Fruit fly (Drosophila melanogaster): ENCODE data around the gene CG2157.

Gene CG2157

dm6 chrX:10869045-10869444 is at the start of gene CG2157:
TSS of gene CG2157 (plus strand) at chrX:10869284.
- TF ChIP-seq EcR (GFP tag; optimal IDR thresholded peaks at IDR 0.05) = no peak
- no peak for TF ChIP-seq usp (GFP tag; optimal IDR thresholded peaks at IDR 0.05)
- no peak for TF ChIP-seq psq (optimal IDR thresholded peaks at IDR 0.05)
- TF ChIP-seq CG8478 (optimal IDR thresholded peaks at IDR 0.05) = no peak
- no peak for TF ChIP-seq pan (optimal IDR thresholded peaks at IDR 0.05)
- no peak for TF ChIP-seq Dll (optimal IDR thresholded peaks at IDR 0.05)

- TF ChIP-seq EcR (GFP tag; optimal IDR thresholded peaks at IDR 0.05) = no peak
- TF ChIP-seq pan (optimal IDR thresholded peaks at IDR 0.05) = no peak
- TF ChIP-seq usp (GFP tag; optimal IDR thresholded peaks at IDR 0.05) = no peak
- TF ChIP-seq Dll (optimal IDR thresholded peaks at IDR 0.05) = no peak
- TF ChIP-seq CG8478 (optimal IDR thresholded peaks at IDR 0.05) = no peak
- no peak for TF ChIP-seq psq (optimal IDR thresholded peaks at IDR 0.05)
These were observed 48.3 kb upstream of the CG2157 start for dm6 chrX:10820741-10821140.

dm6 chrX:10822096-10822495 is 47.0 kb upstream of the CG2157 start:
- TF ChIP-seq CG8478 (optimal IDR thresholded peaks at IDR 0.05) (no peak), Dll (optimal IDR thresholded peaks at IDR 0.05) (no peak), EcR (GFP tag; optimal IDR thresholded peaks at IDR 0.05) (no peak), usp (GFP tag; optimal IDR thresholded peaks at IDR 0.05) (no peak), psq (optimal IDR thresholded peaks at IDR 0.05) (no peak), pan (optimal IDR thresholded peaks at IDR 0.05) (no peak)

dm6 chrX:10822678-10823440 is 46.2 kb upstream of the CG2157 start:
- no peak for TF ChIP-seq EcR (GFP tag; optimal IDR thresholded peaks at IDR 0.05)
- no peak for TF ChIP-seq Dll (optimal IDR thresholded peaks at IDR 0.05)
- TF ChIP-seq CG8478 (optimal IDR thresholded peaks at IDR 0.05) = no peak
- no peak for TF ChIP-seq usp (GFP tag; optimal IDR thresholded peaks at IDR 0.05)
- TF ChIP-seq psq (optimal IDR thresholded peaks at IDR 0.05) = no peak
- no peak for TF ChIP-seq pan (optimal IDR thresholded peaks at IDR 0.05)

- TF ChIP-seq psq (optimal IDR thresholded peaks at IDR 0.05) = no peak
- no peak for TF ChIP-seq CG8478 (optimal IDR thresholded peaks at IDR 0.05)
- no peak for TF ChIP-seq usp (GFP tag; optimal IDR thresholded peaks at IDR 0.05)
- no peak for TF ChIP-seq EcR (GFP tag; optimal IDR thresholded peaks at IDR 0.05)
- no peak for TF ChIP-seq pan (optimal IDR thresholded peaks at IDR 0.05)
- no peak for TF ChIP-seq Dll (optimal IDR thresholded peaks at IDR 0.05)
These were observed 45.7 kb upstream of the CG2157 start for dm6 chrX:10823441-10823818.

dm6 chrX:10824227-10824702 is 44.8 kb upstream of the CG2157 start, which contains the start of gene Imp:
TSS of gene Imp (minus strand) at chrX:10824277.
- no peak for TF ChIP-seq CG8478 (optimal IDR thresholded peaks at IDR 0.05)
- TF ChIP-seq usp (GFP tag; optimal IDR thresholded peaks at IDR 0.05) = no peak
- TF ChIP-seq pan (optimal IDR thresholded peaks at IDR 0.05) = no peak
- TF ChIP-seq EcR (GFP tag; optimal IDR thresholded peaks at IDR 0.05) = no peak
- no peak for TF ChIP-seq Dll (optimal IDR thresholded peaks at IDR 0.05)
- TF ChIP-seq psq (optimal IDR thresholded peaks at IDR 0.05) = no peak

- TF ChIP-seq EcR (GFP tag; optimal IDR thresholded peaks at IDR 0.05) (no peak), CG8478 (optimal IDR thresholded peaks at IDR 0.05) (no peak)
These were observed 43.5 kb upstream of the CG2157 start for dm6 chrX:10825349-10826129.

dm6 chrX:10827301-10827700 is 41.8 kb upstream of the CG2157 start:
- no peak for TF ChIP-seq CG8478 (optimal IDR thresholded peaks at IDR 0.05)
- TF ChIP-seq psq (optimal IDR thresholded peaks at IDR 0.05) = no peak
- no peak for TF ChIP-seq Dll (optimal IDR thresholded peaks at IDR 0.05)
- TF ChIP-seq usp (GFP tag; optimal IDR thresholded peaks at IDR 0.05) = no peak
- no peak for TF ChIP-seq pan (optimal IDR thresholded peaks at IDR 0.05)
- no peak for TF ChIP-seq EcR (GFP tag; optimal IDR thresholded peaks at IDR 0.05)

- no peak for TF ChIP-seq Dll (optimal IDR thresholded peaks at IDR 0.05)
- no peak for TF ChIP-seq usp (GFP tag; optimal IDR thresholded peaks at IDR 0.05)
- no peak for TF ChIP-seq EcR (GFP tag; optimal IDR thresholded peaks at IDR 0.05)
- TF ChIP-seq CG8478 (optimal IDR thresholded peaks at IDR 0.05) = no peak
- TF ChIP-seq pan (optimal IDR thresholded peaks at IDR 0.05) = no peak
- no peak for TF ChIP-seq psq (optimal IDR thresholded peaks at IDR 0.05)
These were observed 36.7 kb upstream of the CG2157 start for dm6 chrX:10832369-10832768.

- TF ChIP-seq EcR (GFP tag; optimal IDR thresholded peaks at IDR 0.05) = no peak
- no peak for TF ChIP-seq psq (optimal IDR thresholded peaks at IDR 0.05)
- TF ChIP-seq usp (GFP tag; optimal IDR thresholded peaks at IDR 0.05) = no peak
- no peak for TF ChIP-seq Dll (optimal IDR thresholded peaks at IDR 0.05)
- TF ChIP-seq CG8478 (optimal IDR thresholded peaks at IDR 0.05) = no peak
- no peak for TF ChIP-seq pan (optimal IDR thresholded peaks at IDR 0.05)
These were observed 33.5 kb upstream of the CG2157 start for dm6 chrX:10835631-10836030.

dm6 chrX:10838962-10839361 is 30.1 kb upstream of the CG2157 start, which contains the start of gene CG15210:
TSS of gene CG15210 (plus strand) at chrX:10839230.
- TF ChIP-seq psq (optimal IDR thresholded peaks at IDR 0.05) = no peak
- TF ChIP-seq Dll (optimal IDR thresholded peaks at IDR 0.05) = no peak
- no peak for TF ChIP-seq EcR (GFP tag; optimal IDR thresholded peaks at IDR 0.05)

dm6 chrX:10840892-10841564 is 28.1 kb upstream of the CG2157 start:
- TF ChIP-seq pan (optimal IDR thresholded peaks at IDR 0.05) = no peak

Data from whole organism.